Worm (Caenorhabditis elegans) whole organism, young adult: ENCODE results near the gene Y46G5A.20.

Source experiments
- B0019.2 ChIP-seq: fragments of 200-800 bp; sonication (Bioruptor generic); conservative IDR thresholded peaks from 2 replicates; pipeline ENCODE4 v1.3.6; 2022; ENCODE audit warnings: missing genetic modification reagents, missing genetic modification characterization, missing compliant biosample characterization
- B0035.1 ChIP-seq: sonication (generic microtip); optimal IDR thresholded peaks from 2 replicates; lab custom pipeline; 2016; ENCODE audit warnings: missing genetic modification characterization, mild to moderate bottlenecking, missing compliant biosample characterization, missing genotype, missing genetic modification reagents
- F22D6.2 ChIP-seq: sonication (generic microtip); optimal IDR thresholded peaks from 2 replicates; lab custom pipeline; 2016; ENCODE audit warnings: mild to moderate bottlenecking, missing genetic modification characterization, missing compliant biosample characterization
- F33H1.4 ChIP-seq: fragments of 200-800 bp; sonication (Bioruptor generic); IDR thresholded peaks from 2 replicates; pipeline ENCODE4 v1.3.6; 2022; ENCODE audit warnings: missing genetic modification reagents, missing genetic modification characterization, missing compliant biosample characterization
- F37B4.10 ChIP-seq: fragments of 200-800 bp; sonication (Bioruptor generic); IDR thresholded peaks from 2 replicates; pipeline ENCODE4 v1.3.6; 2022; ENCODE audit warnings: missing genetic modification characterization, missing compliant biosample characterization
- F49E8.2 ChIP-seq: sonication (generic microtip); optimal IDR thresholded peaks from 3 replicates; lab custom pipeline; 2017; ENCODE audit warnings: missing genetic modification characterization, mild to moderate bottlenecking, missing compliant biosample characterization, antibody characterized with exemption, moderate library complexity; ENCODE audit not compliant: insufficient read depth
- F55B11.4 ChIP-seq: sonication (generic microtip); optimal IDR thresholded peaks from 2 replicates; lab custom pipeline; 2016; ENCODE audit warnings: missing compliant biosample characterization, missing genetic modification characterization, borderline replicate concordance; ENCODE audit not compliant: insufficient read depth
- F57A8.1 ChIP-seq: fragments of 200-800 bp; sonication (Bioruptor generic); optimal IDR thresholded peaks from 2 replicates; lab custom pipeline; 2018; ENCODE audit warnings: mild to moderate bottlenecking, missing genetic modification characterization, moderate library complexity, missing compliant biosample characterization
- F57C9.4 ChIP-seq: sonication (generic microtip); optimal IDR thresholded peaks from 2 replicates; lab custom pipeline; 2017; ENCODE audit warnings: mild to moderate bottlenecking, missing genetic modification characterization, missing compliant biosample characterization
- K11D2.4 ChIP-seq: fragments of 200-800 bp; sonication (Bioruptor generic); IDR thresholded peaks from 2 replicates; pipeline ENCODE4 v1.3.6; 2022; ENCODE audit warnings: missing genetic modification reagents, missing genetic modification characterization, missing compliant biosample characterization
- K12H6.12 ChIP-seq: fragments of 200-800 bp; sonication (Bioruptor generic); optimal IDR thresholded peaks from 2 replicates; lab custom pipeline; 2018; ENCODE audit warnings: mild to moderate bottlenecking, missing genetic modification characterization, missing compliant biosample characterization
- Y53G8AR.9 ChIP-seq: fragments of 200-800 bp; sonication (Bioruptor generic); conservative IDR thresholded peaks from 2 replicates; pipeline ENCODE4 v1.3.6; 2022; ENCODE audit warnings: missing genetic modification reagents, missing genetic modification characterization, missing compliant biosample characterization
- Y67H2A.10 ChIP-seq: fragments of 200-800 bp; sonication (Bioruptor generic); conservative IDR thresholded peaks from 2 replicates; pipeline ENCODE4 v1.3.6; 2022; ENCODE audit warnings: missing genetic modification reagents, missing genetic modification characterization, missing compliant biosample characterization
- aptf-2 ChIP-seq: fragments of 200-800 bp; sonication (Bioruptor generic); conservative IDR thresholded peaks from 2 replicates; pipeline ENCODE4 v1.3.6; 2022; ENCODE audit warnings: missing genetic modification reagents, missing genetic modification characterization, missing compliant biosample characterization
- attf-6 ChIP-seq: fragments of 200-800 bp; sonication (Bioruptor generic); IDR thresholded peaks from 2 replicates; pipeline ENCODE4 v1.3.6; 2022; ENCODE audit warnings: missing genetic modification reagents, missing genetic modification characterization, missing compliant biosample characterization
- bed-2 ChIP-seq: fragments of 200-800 bp; sonication (Bioruptor generic); IDR thresholded peaks from 2 replicates; pipeline ENCODE4 v1.3.6; 2022; ENCODE audit warnings: missing genetic modification reagents, missing genetic modification characterization, missing compliant biosample characterization
- ceh-27 ChIP-seq: fragments of 200-800 bp; sonication (Bioruptor generic); optimal IDR thresholded peaks from 2 replicates; lab custom pipeline; 2018; ENCODE audit warnings: mild to moderate bottlenecking, missing genetic modification characterization, moderate library complexity, missing compliant biosample characterization
- ceh-40 ChIP-seq: fragments of 200-800 bp; sonication (Bioruptor generic); IDR thresholded peaks from 2 replicates; pipeline ENCODE4 v1.3.6; 2022; ENCODE audit warnings: missing genetic modification characterization, missing compliant biosample characterization
- ceh-58 ChIP-seq: fragments of 200-800 bp; sonication (Bioruptor generic); IDR thresholded peaks from 2 replicates; pipeline ENCODE4 v1.3.6; 2022; ENCODE audit warnings: missing genetic modification characterization, missing compliant biosample characterization
- ceh-79 ChIP-seq: sonication (generic microtip); optimal IDR thresholded peaks from 2 replicates; lab custom pipeline; 2017; ENCODE audit warnings: mild to moderate bottlenecking, missing genetic modification characterization, missing compliant biosample characterization
- die-1 ChIP-seq: sonication (generic microtip); optimal IDR thresholded peaks from 2 replicates; lab custom pipeline; 2016; ENCODE audit warnings: missing genotype, mild to moderate bottlenecking, missing genetic modification characterization, missing compliant biosample characterization
- dpff-1 ChIP-seq: sonication (generic microtip); optimal IDR thresholded peaks from 2 replicates; lab custom pipeline; 2017; ENCODE audit warnings: mild to moderate bottlenecking, missing genetic modification characterization, missing compliant biosample characterization
- egl-44 ChIP-seq: fragments of 200-800 bp; sonication (Bioruptor generic); IDR thresholded peaks from 2 replicates; pipeline ENCODE4 v1.3.6; 2022; ENCODE audit warnings: missing genetic modification reagents, missing genetic modification characterization, missing compliant biosample characterization
- fkh-3 ChIP-seq: sonication (generic microtip); optimal IDR thresholded peaks from 2 replicates; lab custom pipeline; 2016; ENCODE audit warnings: mild to moderate bottlenecking, missing genetic modification characterization, missing compliant biosample characterization
- gei-17 ChIP-seq: fragments of 200-800 bp; sonication (Bioruptor generic); optimal IDR thresholded peaks from 2 replicates; lab custom pipeline; 2018; ENCODE audit warnings: mild to moderate bottlenecking, missing genetic modification characterization, missing compliant biosample characterization
- hlh-26 ChIP-seq: fragments of 200-800 bp; sonication (Bioruptor generic); conservative IDR thresholded peaks from 2 replicates; pipeline ENCODE4 v1.3.6; 2022; ENCODE audit warnings: missing genetic modification reagents, missing genetic modification characterization, missing compliant biosample characterization
- hmg-1.2 ChIP-seq: fragments of 200-800 bp; sonication (Bioruptor generic); IDR thresholded peaks from 2 replicates; pipeline ENCODE4 v1.3.6; 2022; ENCODE audit warnings: missing genetic modification reagents, missing genetic modification characterization, missing compliant biosample characterization
- hrde-1 ChIP-seq: sonication (generic microtip); optimal IDR thresholded peaks from 2 replicates; lab custom pipeline; 2016; ENCODE audit warnings: missing genetic modification characterization, mild to moderate bottlenecking, missing compliant biosample characterization, moderate library complexity, missing genotype, missing genetic modification reagents, borderline replicate concordance
- hsf-1 ChIP-seq: fragments of 200-800 bp; sonication (Bioruptor generic); IDR thresholded peaks from 2 replicates; pipeline ENCODE4 v1.3.6; 2022; ENCODE audit warnings: missing genetic modification reagents, missing genetic modification characterization, missing compliant biosample characterization
- let-607 ChIP-seq, 2 experiments: fragments of 200-800 bp in 1 of 2; sonication (Bioruptor generic) in 1 of 2; sonication (generic microtip) in 1 of 2; optimal IDR thresholded peaks; 2 replicates each; lab custom pipeline; 2016 to 2018; ENCODE audit warnings: mild to moderate bottlenecking in 2 of 2, missing compliant biosample characterization in 2 of 2, missing genetic modification characterization in 2 of 2, moderate library complexity in 2 of 2, missing genotype in 1 of 2
- lin-40 ChIP-seq: sonication (generic microtip); optimal IDR thresholded peaks from 2 replicates; lab custom pipeline; 2016; ENCODE audit warnings: missing genetic modification characterization, mild to moderate bottlenecking, missing compliant biosample characterization, missing genotype, missing genetic modification reagents
- lin-54 ChIP-seq: fragments of 200-800 bp; sonication (Bioruptor generic); optimal IDR thresholded peaks from 2 replicates; lab custom pipeline; 2018; ENCODE audit warnings: mild to moderate bottlenecking, missing genetic modification characterization, missing compliant biosample characterization
- lsl-1 ChIP-seq: fragments of 200-800 bp; sonication (Bioruptor generic); optimal IDR thresholded peaks from 2 replicates; lab custom pipeline; 2018; ENCODE audit warnings: mild to moderate bottlenecking, missing genetic modification characterization, moderate library complexity, missing compliant biosample characterization
- nfyb-1 ChIP-seq: fragments of 200-800 bp; sonication (Bioruptor generic); IDR thresholded peaks from 2 replicates; pipeline ENCODE4 v1.3.6; 2022; ENCODE audit warnings: missing genetic modification reagents, missing genetic modification characterization, missing compliant biosample characterization
- nhr-90 ChIP-seq: sonication (generic microtip); optimal IDR thresholded peaks from 2 replicates; lab custom pipeline; 2016; ENCODE audit warnings: missing genotype, mild to moderate bottlenecking, missing genetic modification characterization, missing compliant biosample characterization
- pbrm-1 ChIP-seq: fragments of 200-800 bp; sonication (Bioruptor generic); IDR thresholded peaks from 2 replicates; pipeline ENCODE4 v1.3.6; 2022; ENCODE audit warnings: missing genetic modification reagents, missing genetic modification characterization, missing compliant biosample characterization
- repo-1 ChIP-seq: sonication (generic microtip); optimal IDR thresholded peaks from 2 replicates; lab custom pipeline; 2017; ENCODE audit warnings: mild to moderate bottlenecking, missing genetic modification characterization, missing compliant biosample characterization
- rpc-1 ChIP-seq, 2 experiments: fragments of 150-350 bp in 1 of 2; sonication (generic microtip) in 1 of 2; optimal IDR thresholded peaks; 2 replicates each; lab custom pipeline; 2014 to 2018; ENCODE audit warnings: missing biosample characterization in 1 of 2, missing genetic modification characterization in 1 of 2, missing genetic modification reagents in 1 of 2, missing genotype in 1 of 2
- sea-2 ChIP-seq: fragments of 200-800 bp; sonication (Bioruptor generic); IDR thresholded peaks from 2 replicates; pipeline ENCODE4 v1.3.6; 2022; ENCODE audit warnings: missing genetic modification characterization, missing compliant biosample characterization
- snpc-1.3 ChIP-seq: sonication (generic microtip); optimal IDR thresholded peaks from 2 replicates; lab custom pipeline; 2017; ENCODE audit warnings: missing genetic modification characterization, mild to moderate bottlenecking, missing compliant biosample characterization, antibody characterized with exemption, moderate library complexity, missing genotype, missing genetic modification reagents; ENCODE audit not compliant: insufficient read depth
- snpc-3.4 ChIP-seq: sonication (generic microtip); optimal IDR thresholded peaks from 2 replicates; lab custom pipeline; 2017; ENCODE audit warnings: missing genetic modification characterization, mild to moderate bottlenecking, missing compliant biosample characterization, antibody characterized with exemption, moderate library complexity, missing genotype, missing genetic modification reagents
- sptf-2 ChIP-seq: fragments of 200-800 bp; sonication (Bioruptor generic); optimal IDR thresholded peaks from 2 replicates; lab custom pipeline; 2018; ENCODE audit warnings: mild to moderate bottlenecking, missing genetic modification characterization, missing compliant biosample characterization
- unc-130 ChIP-seq: sonication (generic microtip); optimal IDR thresholded peaks from 2 replicates; lab custom pipeline; 2016; ENCODE audit warnings: missing genetic modification reagents, missing genetic modification characterization, missing compliant biosample characterization
- unc-62 ChIP-seq: fragments of 150-350 bp; optimal IDR thresholded peaks from 2 replicates; lab custom pipeline; 2014; ENCODE audit warnings: missing biosample characterization, missing genetic modification reagents, missing genetic modification characterization
- ztf-18 ChIP-seq: sonication (generic microtip); optimal IDR thresholded peaks from 2 replicates; lab custom pipeline; 2016; ENCODE audit warnings: missing genotype, mild to moderate bottlenecking, missing genetic modification characterization, missing compliant biosample characterization
- ztf-26 ChIP-seq: sonication (generic microtip); optimal IDR thresholded peaks from 2 replicates; lab custom pipeline; 2017; ENCODE audit warnings: missing genetic modification characterization, missing compliant biosample characterization
- ztf-3 ChIP-seq: fragments of 200-800 bp; sonication (Bioruptor generic); optimal IDR thresholded peaks from 2 replicates; lab custom pipeline; 2018; ENCODE audit warnings: mild to moderate bottlenecking, missing genetic modification characterization, missing compliant biosample characterization

The Y46G5A.20 gene

ce11 chrII:12768167-12768712 is 42.6 kb upstream of the Y46G5A.20 start, which contains the start of the genes vps-2 and tiar-2 (continued):
- TF ChIP-seq unc-130 (GFP tag; lab: Kevin White, UChicago) (no peak), attf-6 (no peak), Y67H2A.10 (no peak), lin-54 (peak; percentile 39), F57C9.4 (tag; lab: Kevin White, UChicago) (no peak), F37B4.10 (no peak), hrde-1 (tag; lab: Kevin White, UChicago) (no peak), nhr-90 (tag; lab: Kevin White, UChicago) (no peak), ceh-58 (GFP tag; lab: Robert Waterston, UW) (no peak), lin-40 (tag; lab: Kevin White, UChicago) (peak; percentile 66), pbrm-1 (GFP tag; lab: Robert Waterston, UW) (peak; percentile 35; the same call in 1 of the 2 replicates), snpc-3.4 (tag; lab: Kevin White, UChicago) (peak; percentile 22), sptf-2 (no peak), fkh-3 (tag; lab: Kevin White, UChicago) (no peak), dpff-1 (no peak), ztf-18 (tag; lab: Kevin White, UChicago) (no peak), F22D6.2 (tag; lab: Kevin White, UChicago) (no peak), ceh-27 (GFP tag; lab: Kevin White, UChicago) (no peak), snpc-1.3 (tag; lab: Kevin White, UChicago) (no peak), die-1 (tag; lab: Kevin White, UChicago) (no peak), hmg-1.2 (GFP tag; lab: Robert Waterston, UW) (peak; percentile 54), rpc-1 (optimal IDR thresholded peaks at IDR 0.05; lab: Kevin White, UChicago) (no peak), rpc-1 (tag; optimal IDR thresholded peaks at IDR 0.05; lab: Kevin White, UChicago) (no peak), egl-44 (GFP tag; lab: Robert Waterston, UW) (no peak), ceh-40 (GFP tag; lab: Robert Waterston, UW) (no peak), F49E8.2 (tag; lab: Kevin White, UChicago) (no peak), nfyb-1 (GFP tag; lab: Robert Waterston, UW) (no peak), aptf-2 (GFP tag; lab: Robert Waterston, UW) (no peak), sea-2 (GFP tag; lab: Robert Waterston, UW) (no peak), ztf-26 (peak; percentile 30), F55B11.4 (tag; lab: Kevin White, UChicago) (no peak), B0019.2 (GFP tag; lab: Robert Waterston, UW) (no peak), K11D2.4 (GFP tag; lab: Robert Waterston, UW) (no peak), ztf-3 (GFP tag; lab: Kevin White, UChicago) (no peak), B0035.1 (tag; lab: Kevin White, UChicago) (no peak), repo-1 (tag; lab: Kevin White, UChicago) (no peak), unc-62 (GFP tag; lab: Kevin White, UChicago) (no peak), let-607 (tag; optimal IDR thresholded peaks at IDR 0.05; lab: Kevin White, UChicago) (peak in 1 of 2 experiments; percentile 36), hsf-1 (GFP tag; lab: Robert Waterston, UW) (no peak), bed-2 (GFP tag; lab: Robert Waterston, UW) (no peak), lsl-1 (GFP tag; lab: Kevin White, UChicago) (peak; percentile 2), gei-17 (no peak), hlh-26 (GFP tag; lab: Robert Waterston, UW) (no peak), K12H6.12 (tag; lab: Kevin White, UChicago) (peak; percentile 14), Y53G8AR.9 (GFP tag; lab: Robert Waterston, UW) (0 out of 2 replicates have a peak, but pooled peaks have one; percentile 35), F57A8.1 (GFP tag; lab: Kevin White, UChicago) (no peak), ceh-79 (tag; lab: Kevin White, UChicago) (no peak), F33H1.4 (GFP tag; lab: Robert Waterston, UW) (no peak)
